Fruit fly (Drosophila melanogaster) whole organism, embryonic: ENCODE results near the gene mthl14.

Source experiments
- Adf1 ChIP-seq: fragments of 200-800 bp; sonication (Bioruptor generic); IDR thresholded peaks from 2 replicates; pipeline ENCODE4 v1.3.6; 2022; ENCODE audit warnings: missing biosample characterization, missing genetic modification characterization
- Aef1 ChIP-seq: fragments of 200-800 bp; sonication (Bioruptor generic); IDR thresholded peaks from 3 replicates; pipeline ENCODE4 v1.3.6; 2022; ENCODE audit warnings: missing biosample characterization, missing genetic modification characterization
- Atf-2 ChIP-seq: fragments of 200-800 bp; sonication (Bioruptor generic); optimal IDR thresholded peaks from 2 replicates; lab custom pipeline; 2016; ENCODE audit warnings: missing biosample characterization, missing genetic modification characterization
- Bdp1 ChIP-seq: fragments of 200-800 bp; sonication (Bioruptor generic); optimal IDR thresholded peaks from 3 replicates; lab custom pipeline; 2016; ENCODE audit warnings: missing biosample characterization, missing genetic modification characterization
- C15 ChIP-seq: fragments of 200-800 bp; sonication (Bioruptor generic); IDR thresholded peaks from 3 replicates; pipeline ENCODE4 v1.3.6; 2022; ENCODE audit warnings: missing biosample characterization, missing genetic modification characterization
- CG10462 ChIP-seq: fragments of 200-800 bp; sonication (Bioruptor generic); optimal IDR thresholded peaks from 2 replicates; lab custom pipeline; 2016; ENCODE audit warnings: missing biosample characterization, missing genetic modification characterization
- CG11093 ChIP-seq: fragments of 200-800 bp; sonication (Bioruptor generic); IDR thresholded peaks from 3 replicates; pipeline ENCODE4 v1.3.6; 2022; ENCODE audit warnings: missing biosample characterization, missing genetic modification characterization
- CG12071 ChIP-seq: fragments of 200-800 bp; sonication (Bioruptor generic); optimal IDR thresholded peaks from 3 replicates; lab custom pipeline; 2018; ENCODE audit warnings: missing biosample characterization, mild to moderate bottlenecking, missing genetic modification characterization
- CG13624 ChIP-seq: fragments of 200-800 bp; sonication (Bioruptor generic); optimal IDR thresholded peaks from 2 replicates; lab custom pipeline; 2016; ENCODE audit warnings: missing biosample characterization, missing genetic modification characterization
- CG13894 ChIP-seq: fragments of 200-800 bp; sonication (Bioruptor generic); optimal IDR thresholded peaks from 3 replicates; lab custom pipeline; 2018; ENCODE audit warnings: missing biosample characterization, mild to moderate bottlenecking, missing genetic modification characterization, moderate library complexity
- CG15269 ChIP-seq: fragments of 200-800 bp; sonication (Bioruptor generic); optimal IDR thresholded peaks from 2 replicates; lab custom pipeline; 2018; ENCODE audit warnings: missing biosample characterization, mild to moderate bottlenecking, missing genetic modification characterization, moderate library complexity
- CG15601 ChIP-seq: fragments of 200-800 bp; sonication (Bioruptor generic); optimal IDR thresholded peaks from 3 replicates; lab custom pipeline; 2019; ENCODE audit warnings: missing biosample characterization, mild to moderate bottlenecking, missing genetic modification characterization, moderate library complexity
- CG17361 ChIP-seq: fragments of 200-800 bp; sonication (Bioruptor generic); IDR thresholded peaks from 3 replicates; pipeline ENCODE4 v1.3.6; 2022; ENCODE audit warnings: missing biosample characterization, missing genetic modification characterization
- CG17829 ChIP-seq: fragments of 200-800 bp; optimal IDR thresholded peaks from 2 replicates; lab custom pipeline; 2019; ENCODE audit warnings: missing biosample characterization, mild to moderate bottlenecking, missing genetic modification characterization, moderate library complexity
- CG34422 ChIP-seq: fragments of 200-800 bp; sonication (Bioruptor generic); IDR thresholded peaks from 3 replicates; pipeline ENCODE4 v1.3.6; 2022; ENCODE audit warnings: missing biosample characterization, missing genetic modification characterization
- CG5953 ChIP-seq: fragments of 200-800 bp; sonication (Bioruptor generic); IDR thresholded peaks from 2 replicates; pipeline ENCODE4 v1.3.6; 2022; ENCODE audit warnings: missing biosample characterization, missing genetic modification characterization
- CG6175 ChIP-seq: fragments of 200-800 bp; sonication (Bioruptor generic); IDR thresholded peaks from 3 replicates; pipeline ENCODE4 v1.3.6; 2022; ENCODE audit warnings: missing biosample characterization, missing genetic modification characterization
- CG7357 ChIP-seq: fragments of 200-800 bp; sonication (Bioruptor generic); IDR thresholded peaks from 3 replicates; pipeline ENCODE4 v1.3.6; 2022; ENCODE audit warnings: missing biosample characterization, missing genetic modification characterization
- CG7372 ChIP-seq: fragments of 200-800 bp; sonication (Bioruptor generic); IDR thresholded peaks from 2 replicates; pipeline ENCODE4 v1.3.6; 2022; ENCODE audit warnings: missing biosample characterization, missing genetic modification characterization
- CG7928 ChIP-seq: fragments of 200-800 bp; sonication (Bioruptor generic); optimal IDR thresholded peaks from 2 replicates; lab custom pipeline; 2017; ENCODE audit warnings: missing biosample characterization, mild to moderate bottlenecking, missing genetic modification characterization
- CG8924 ChIP-seq: fragments of 200-800 bp; optimal IDR thresholded peaks from 3 replicates; lab custom pipeline; 2019; ENCODE audit warnings: missing biosample characterization, mild to moderate bottlenecking, missing genetic modification characterization, moderate library complexity
- CG9932 ChIP-seq: fragments of 200-800 bp; sonication (Bioruptor generic); IDR thresholded peaks from 2 replicates; pipeline ENCODE4 v1.3.6; 2022; ENCODE audit warnings: missing biosample characterization, missing genetic modification characterization
- Dfd ChIP-seq, 2 experiments: fragments of >200 bp; optimal IDR thresholded peaks; 2 replicates each; lab custom pipeline; 2017; ENCODE audit warnings: missing biosample characterization in 2 of 2, missing genetic modification characterization in 2 of 2
- Elba2 ChIP-seq: fragments of 200-800 bp; sonication (Bioruptor generic); optimal IDR thresholded peaks from 3 replicates; lab custom pipeline; 2016; ENCODE audit warnings: missing biosample characterization, missing genetic modification characterization
- Ets97D ChIP-seq: fragments of 200-800 bp; sonication (Bioruptor generic); optimal IDR thresholded peaks from 3 replicates; lab custom pipeline; 2016; ENCODE audit warnings: missing biosample characterization, missing genetic modification characterization
- Lhr ChIP-seq: fragments of 200-800 bp; sonication (Bioruptor generic); optimal IDR thresholded peaks from 3 replicates; lab custom pipeline; 2017; ENCODE audit warnings: mild to moderate bottlenecking, missing biosample characterization, missing genetic modification reagents, missing genetic modification characterization
- Mrtf ChIP-seq: fragments of 200-800 bp; sonication (Bioruptor generic); IDR thresholded peaks from 3 replicates; pipeline ENCODE4 v1.3.6; 2022; ENCODE audit warnings: missing biosample characterization, missing genetic modification characterization
- Nf-YA ChIP-seq: fragments of 200-800 bp; sonication (Bioruptor generic); IDR thresholded peaks from 2 replicates; pipeline ENCODE4 v1.3.6; 2022; ENCODE audit warnings: missing biosample characterization, missing genetic modification characterization
- Pdp1 ChIP-seq, 2 experiments: fragments of 200-800 bp; sonication (Bioruptor generic); optimal IDR thresholded peaks; 3 replicates each; lab custom pipeline; 2016; ENCODE audit warnings: missing biosample characterization in 2 of 2, missing genetic modification characterization in 2 of 2, mild to moderate bottlenecking in 1 of 2, moderate library complexity in 1 of 2
- Scr ChIP-seq: fragments of 200-800 bp; sonication (Bioruptor generic); IDR thresholded peaks from 2 replicates; pipeline ENCODE4 v1.3.6; 2022; ENCODE audit warnings: missing biosample characterization, missing genetic modification characterization; ENCODE audit not compliant: partially characterized antibody
- Usf ChIP-seq: fragments of 200-800 bp; sonication (Bioruptor generic); optimal IDR thresholded peaks from 2 replicates; lab custom pipeline; 2017; ENCODE audit warnings: missing genotype, missing biosample characterization, missing genetic modification characterization
- abd-A ChIP-seq: fragments of 200-800 bp; sonication (Bioruptor generic); optimal IDR thresholded peaks from 3 replicates; lab custom pipeline; 2019; ENCODE audit warnings: missing biosample characterization, mild to moderate bottlenecking, missing genetic modification characterization, moderate library complexity
- bbx ChIP-seq: fragments of 200-800 bp; sonication (Bioruptor generic); IDR thresholded peaks from 2 replicates; pipeline ENCODE4 v1.3.6; 2022; ENCODE audit warnings: missing biosample characterization, missing genetic modification characterization; ENCODE audit not compliant: partially characterized antibody
- btn ChIP-seq: fragments of 200-800 bp; sonication (Bioruptor generic); optimal IDR thresholded peaks from 2 replicates; lab custom pipeline; 2016; ENCODE audit warnings: missing biosample characterization, missing genetic modification characterization
- croc ChIP-seq: fragments of 200-800 bp; sonication (Bioruptor generic); conservative IDR thresholded peaks from 3 replicates; pipeline ENCODE4 v1.3.6; 2022; ENCODE audit warnings: missing biosample characterization, missing genetic modification characterization
- crp ChIP-seq, 2 experiments: fragments of 200-800 bp; sonication (Bioruptor generic); optimal IDR thresholded peaks; 2 replicates in 1 of 2; 3 replicates in 1 of 2; lab custom pipeline; 2017; ENCODE audit warnings: missing biosample characterization in 2 of 2, missing genetic modification characterization in 2 of 2, mild to moderate bottlenecking in 1 of 2, moderate library complexity in 1 of 2
- cwo ChIP-seq: fragments of 200-800 bp; sonication (Bioruptor generic); optimal IDR thresholded peaks from 3 replicates; lab custom pipeline; 2017; ENCODE audit warnings: missing biosample characterization, missing genetic modification characterization, mild to moderate bottlenecking, moderate library complexity, missing genetic modification reagents
- emc ChIP-seq: fragments of 200-800 bp; sonication (Bioruptor generic); optimal IDR thresholded peaks from 2 replicates; lab custom pipeline; 2016; ENCODE audit warnings: missing biosample characterization, missing genetic modification characterization
- en ChIP-seq: fragments of 200-800 bp; sonication (Bioruptor generic); optimal IDR thresholded peaks from 2 replicates; lab custom pipeline; 2016; ENCODE audit warnings: missing biosample characterization, missing genetic modification characterization
- esg ChIP-seq: fragments of 200-800 bp; sonication (Bioruptor generic); conservative IDR thresholded peaks from 2 replicates; pipeline ENCODE4 v1.3.6; 2022; ENCODE audit warnings: missing biosample characterization, missing genetic modification characterization
- fd64A ChIP-seq: fragments of 200-800 bp; sonication (Bioruptor generic); optimal IDR thresholded peaks from 3 replicates; lab custom pipeline; 2018; ENCODE audit warnings: missing biosample characterization, mild to moderate bottlenecking, missing genetic modification characterization
- gce ChIP-seq: fragments of 200-800 bp; sonication (Bioruptor generic); IDR thresholded peaks from 3 replicates; pipeline ENCODE4 v1.3.6; 2022; ENCODE audit warnings: missing biosample characterization, missing genetic modification characterization
- h ChIP-seq: fragments of >200 bp; optimal IDR thresholded peaks from 2 replicates; lab custom pipeline; 2017
- kay ChIP-seq: fragments of 200-800 bp; sonication (Bioruptor generic); optimal IDR thresholded peaks from 2 replicates; lab custom pipeline; 2016; ENCODE audit warnings: missing biosample characterization, missing genetic modification characterization
- kni ChIP-seq: fragments of 200-800 bp; sonication (Bioruptor generic); optimal IDR thresholded peaks from 3 replicates; lab custom pipeline; 2017; ENCODE audit warnings: mild to moderate bottlenecking, missing biosample characterization, missing genetic modification reagents, missing genetic modification characterization
- mirr ChIP-seq: fragments of 200-800 bp; sonication (Bioruptor generic); optimal IDR thresholded peaks from 3 replicates; lab custom pipeline; 2018; ENCODE audit warnings: missing biosample characterization, mild to moderate bottlenecking, missing genetic modification characterization
- onecut ChIP-seq: fragments of 200-800 bp; sonication (Bioruptor generic); IDR thresholded peaks from 2 replicates; pipeline ENCODE4 v1.3.6; 2022; ENCODE audit warnings: missing biosample characterization, missing genetic modification characterization
- sd ChIP-seq: fragments of 200-800 bp; sonication (Bioruptor generic); optimal IDR thresholded peaks from 3 replicates; lab custom pipeline; 2018; ENCODE audit warnings: missing biosample characterization, mild to moderate bottlenecking, missing genetic modification characterization, moderate library complexity
- sim ChIP-seq: fragments of 200-800 bp; sonication (Bioruptor generic); IDR thresholded peaks from 2 replicates; pipeline ENCODE4 v1.3.6; 2022; ENCODE audit warnings: missing biosample characterization, missing genetic modification characterization
- tna ChIP-seq: fragments of 200-800 bp; sonication (Bioruptor generic); IDR thresholded peaks from 2 replicates; pipeline ENCODE4 v1.3.6; 2022; ENCODE audit warnings: missing biosample characterization, missing genetic modification characterization; ENCODE audit not compliant: partially characterized antibody
- zfh2 ChIP-seq: fragments of 200-800 bp; sonication (Bioruptor generic); optimal IDR thresholded peaks from 2 replicates; lab custom pipeline; 2016; ENCODE audit warnings: missing biosample characterization, missing genetic modification characterization

The mthl14 gene

dm6 chr3L:205723-206284 lies 41.5 kb upstream of the mthl14 start, which contains the start of the genes Gk1 and CG13876 (continued):
- TF ChIP-seq Aef1 (GFP tag; lab: Robert Waterston, UW) (peak; percentile 90), crp (GFP tag; optimal IDR thresholded peaks at IDR 0.05; lab: Kevin White, UChicago) (peak; percentile 33 to 88), CG10462 (GFP tag; lab: Kevin White, UChicago) (peak; percentile 67), Dfd (GFP tag; optimal IDR thresholded peaks at IDR 0.05; lab: Kevin White, UChicago) (no peak), esg (GFP tag; lab: Robert Waterston, UW) (peak; percentile 85), zfh2 (GFP tag; lab: Kevin White, UChicago) (peak; percentile 63), CG15269 (peak; percentile 97), Lhr (GFP tag; lab: Kevin White, UChicago) (no peak), CG13894 (tag; lab: Kevin White, UChicago) (peak; percentile 98), kni (GFP tag; lab: Kevin White, UChicago) (peak; percentile 89), croc (GFP tag; lab: Robert Waterston, UW) (peak; percentile 80), sim (peak; percentile 91), bbx (GFP tag; lab: Robert Waterston, UW) (no peak), C15 (GFP tag; lab: Robert Waterston, UW) (peak; percentile 79; the same call in 1 of the 3 replicates), fd64A (GFP tag; lab: Kevin White, UChicago) (peak; percentile 87), Bdp1 (peak; percentile 48), en (GFP tag; lab: Kevin White, UChicago) (no peak), abd-A (tag; lab: Kevin White, UChicago) (no peak), Nf-YA (GFP tag; lab: Robert Waterston, UW) (peak; percentile 89), CG5953 (GFP tag; lab: Robert Waterston, UW) (peak; percentile 85), CG6175 (GFP tag; lab: Robert Waterston, UW) (peak; percentile 85), Usf (GFP tag; lab: Kevin White, UChicago) (peak; percentile 78), kay (GFP tag; lab: Kevin White, UChicago) (peak; percentile 86), Ets97D (GFP tag; lab: Kevin White, UChicago) (peak; percentile 25), Elba2 (GFP tag; lab: Kevin White, UChicago) (peak; percentile 58), Adf1 (GFP tag; lab: Robert Waterston, UW) (peak; percentile 83), mirr (GFP tag; lab: Kevin White, UChicago) (peak; percentile 96), CG7372 (GFP tag; lab: Robert Waterston, UW) (peak; percentile 93), sd (tag; lab: Kevin White, UChicago) (peak; percentile 94), CG9932 (GFP tag; lab: Robert Waterston, UW) (peak; percentile 91), gce (peak; percentile 90), btn (GFP tag; lab: Kevin White, UChicago) (no peak), CG34422 (GFP tag; lab: Robert Waterston, UW) (peak; percentile 93), h (lab: Kevin White, UChicago) (no peak), Scr (GFP tag; lab: Robert Waterston, UW) (no peak), CG17829 (tag; lab: Kevin White, UChicago) (peak; percentile 97), CG15601 (tag; lab: Kevin White, UChicago) (no peak), onecut (peak; percentile 90), Mrtf (GFP tag; lab: Robert Waterston, UW) (peak; percentile 85; the same call in 2 of the 3 replicates), tna (GFP tag; lab: Robert Waterston, UW) (no peak), CG7928 (GFP tag; lab: Kevin White, UChicago) (peak; percentile 75), CG7357 (GFP tag; lab: Robert Waterston, UW) (peak; percentile 76), CG11093 (peak; percentile 76), Atf-2 (peak; percentile 27), CG17361 (GFP tag; lab: Robert Waterston, UW) (peak; percentile 96), CG13624 (GFP tag; lab: Kevin White, UChicago) (peak; percentile 58), CG12071 (GFP tag; lab: Kevin White, UChicago) (peak; percentile 88), cwo (GFP tag; lab: Kevin White, UChicago) (peak; percentile 92), CG8924 (tag; lab: Kevin White, UChicago) (peak; percentile 98), emc (GFP tag; lab: Kevin White, UChicago) (peak; percentile 19), Pdp1 (GFP tag; optimal IDR thresholded peaks at IDR 0.05; lab: Kevin White, UChicago) (peak; percentile 48 to 81)
